Fruit fly (Drosophila melanogaster) whole organism, wandering third instar larva: ENCODE measurements around the gene ca.

Source experiments
- CG9705 ChIP-seq: fragments of 200-800 bp; sonication (Bioruptor generic); optimal IDR thresholded peaks from 2 replicates; lab custom pipeline; 2018; ENCODE audit warnings: missing biosample characterization, mild to moderate bottlenecking, missing genetic modification characterization
- Hr78 ChIP-seq: fragments of >200 bp; optimal IDR thresholded peaks from 2 replicates; lab custom pipeline; 2017; ENCODE audit warnings: missing biosample characterization, missing genetic modification characterization
- dsf ChIP-seq: sonication (Bioruptor generic); optimal IDR thresholded peaks from 2 replicates; lab custom pipeline; 2016; ENCODE audit warnings: missing biosample characterization, missing genetic modification characterization, borderline replicate concordance

DNA sequence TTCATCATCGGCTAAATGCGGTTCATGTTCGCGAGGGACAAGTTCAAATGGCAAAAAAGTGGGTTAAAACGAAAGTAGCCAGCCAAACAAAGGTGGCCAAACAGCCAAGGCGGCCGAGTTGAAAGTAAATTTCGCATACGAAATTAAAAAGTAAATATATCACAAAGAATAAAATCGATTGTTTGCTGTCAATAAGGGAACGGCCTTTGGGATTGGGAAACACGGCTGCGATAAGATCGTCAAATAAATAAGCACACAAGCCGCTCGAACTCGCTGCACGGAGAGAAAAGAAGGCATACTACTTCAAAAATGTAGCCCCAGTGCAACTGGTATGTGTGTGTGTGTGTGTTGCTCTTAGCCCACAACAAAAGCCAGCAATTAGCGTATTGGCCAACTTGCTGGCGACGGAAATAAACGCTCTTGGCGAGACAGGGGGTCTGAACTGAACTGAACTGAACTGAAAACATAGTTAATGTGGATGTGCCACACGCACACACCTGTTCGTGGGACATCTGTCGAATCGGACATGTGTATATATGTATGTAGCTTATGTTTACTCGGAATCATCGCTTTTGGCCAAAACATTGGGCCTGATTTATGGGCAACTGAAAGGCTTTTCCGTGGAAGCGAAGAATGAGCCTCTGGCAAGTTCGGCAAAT lies 18.6 kb upstream of the ca start:
- TF ChIP-seq CG9705 (GFP tag; lab: Kevin White, UChicago) (no peak), dsf (GFP tag; lab: Kevin White, UChicago) (no peak), Hr78 (no peak)
